Worm (Caenorhabditis elegans) whole organism, late embryonic: ENCODE data around the gene rpt-4.

Experiments used
- ama-1 ChIP-seq: fragments of 150-350 bp; optimal IDR thresholded peaks from 2 replicates; lab custom pipeline; 2014
- ceh-30 ChIP-seq: fragments of 150-350 bp; optimal IDR thresholded peaks from 2 replicates; lab custom pipeline; 2014; ENCODE audit warnings: missing biosample characterization, missing genetic modification characterization
- ceh-34 ChIP-seq: sonication (generic microtip); optimal IDR thresholded peaks from 2 replicates; lab custom pipeline; 2016; ENCODE audit warnings: mild to moderate bottlenecking, missing genetic modification characterization, missing compliant biosample characterization
- hlh-6 ChIP-seq: sonication (generic microtip); optimal IDR thresholded peaks from 2 replicates; lab custom pipeline; 2016; ENCODE audit warnings: missing genotype, missing genetic modification characterization, missing compliant biosample characterization
- nfya-1 ChIP-seq: sonication (generic microtip); optimal IDR thresholded peaks from 2 replicates; lab custom pipeline; 2017; ENCODE audit warnings: missing genetic modification characterization, mild to moderate bottlenecking, missing compliant biosample characterization, antibody characterized with exemption, moderate library complexity
- nhr-232 ChIP-seq: sonication (generic microtip); optimal IDR thresholded peaks from 2 replicates; lab custom pipeline; 2016; ENCODE audit warnings: missing genetic modification characterization, missing compliant biosample characterization
- unc-86 ChIP-seq: sonication (generic microtip); optimal IDR thresholded peaks from 2 replicates; lab custom pipeline; 2016; ENCODE audit warnings: missing genetic modification characterization, missing compliant biosample characterization

DNA sequence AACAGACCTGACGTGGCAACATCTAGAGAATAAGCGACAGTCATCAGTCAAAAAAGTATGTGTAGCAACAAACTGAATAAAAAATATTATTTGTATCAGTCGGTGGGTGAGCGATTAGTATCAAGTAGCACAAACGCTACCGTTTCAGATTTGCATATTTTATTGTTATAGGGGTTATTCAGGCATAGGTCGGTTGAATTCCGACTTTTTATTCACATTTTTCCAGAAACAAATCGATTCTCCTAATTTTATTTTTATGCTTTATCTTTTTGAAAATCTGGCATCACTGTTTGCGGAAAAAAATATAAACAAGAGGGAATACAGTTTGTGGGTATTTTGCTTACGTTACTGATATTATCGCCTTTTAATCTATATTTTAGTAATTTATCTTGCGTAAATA lies 34.2 kb downstream of the rpt-4 start, which contains the start of gene best-4:
- TF ChIP-seq ceh-34 (no peak), ama-1 (no peak), unc-86 (tag; lab: Kevin White, UChicago) (no peak), ceh-30 (tag; lab: Kevin White, UChicago) (no peak), nfya-1 (tag; lab: Kevin White, UChicago) (no peak), nhr-232 (tag; lab: Kevin White, UChicago) (no peak), hlh-6 (no peak)
